Worm (Caenorhabditis elegans): ENCODE measurements around the gene F19G12.3.

ce11 chrX:1450352-1450818, 25.8 kb downstream of the F19G12.3 start, which contains the start of gene W05H7.1:
- TF ChIP-seq egl-27 (tag; optimal IDR thresholded peaks at IDR 0.05) (no peak), mdl-1 (tag; optimal IDR thresholded peaks at IDR 0.05) (no peak), fkh-10 (GFP tag; optimal IDR thresholded peaks at IDR 0.05) (no peak), egl-5 (tag; optimal IDR thresholded peaks at IDR 0.05) (peak; percentile 42), nhr-23 (tag; optimal IDR thresholded peaks at IDR 0.05) (peak; percentile 48), nhr-25 (tag; optimal IDR thresholded peaks at IDR 0.05) (peak; percentile 63), unc-62 (GFP tag; optimal IDR thresholded peaks at IDR 0.05) (no peak), sea-2 (GFP tag; optimal IDR thresholded peaks at IDR 0.05) (no peak)

Data from whole organism, L3 larva.